Worm (Caenorhabditis elegans) whole organism, L2 larva: Measurements from ENCODE around the gene zipt-7.1.

Experiments used
- ZK546.5 ChIP-seq: sonication (generic microtip); optimal IDR thresholded peaks from 2 replicates; lab custom pipeline; 2017; ENCODE audit warnings: missing biosample characterization, missing genetic modification characterization
- alr-1 ChIP-seq: fragments of 150-350 bp; optimal IDR thresholded peaks from 2 replicates; lab custom pipeline; 2014; ENCODE audit warnings: missing biosample characterization, missing genetic modification characterization
- ama-1 ChIP-seq: fragments of 150-350 bp; optimal IDR thresholded peaks from 2 replicates; lab custom pipeline; 2018; ENCODE audit warnings: inconsistent platforms
- ceh-82 ChIP-seq: fragments of 150-350 bp; optimal IDR thresholded peaks from 2 replicates; lab custom pipeline; 2014; ENCODE audit warnings: missing biosample characterization, missing genetic modification characterization
- skn-1 ChIP-seq: sonication (generic microtip); optimal IDR thresholded peaks from 2 replicates; lab custom pipeline; 2017; ENCODE audit warnings: missing biosample characterization, missing genetic modification characterization

ce11 chrIV:17263714-17264113, 24.2 kb downstream of the zipt-7.1 start:
- no peak for TF ChIP-seq skn-1 (tag; lab: Kevin White, UChicago)
- TF ChIP-seq ama-1 (lab: Kevin White, UChicago) = no peak
- no peak for TF ChIP-seq ceh-82 (tag; lab: Kevin White, UChicago)
- no peak for TF ChIP-seq ZK546.5 (tag; lab: Kevin White, UChicago)
- TF ChIP-seq alr-1 (tag; lab: Kevin White, UChicago) = no peak
